Worm (Caenorhabditis elegans): ENCODE measurements around the gene srv-26.

- TF ChIP-seq flt-1 (GFP tag; IDR thresholded peaks at IDR 0.05) (no peak), ztf-29 (GFP tag; IDR thresholded peaks at IDR 0.05) (no peak), klf-2 (GFP tag; conservative IDR thresholded peaks at IDR 0.05) (no peak), med-1 (GFP tag; optimal IDR thresholded peaks at IDR 0.05; ENCODE audit: insufficient read depth) (no peak), ref-1 (GFP tag; conservative IDR thresholded peaks at IDR 0.05) (no peak), cog-1 (tag; optimal IDR thresholded peaks at IDR 0.05) (no peak), ztf-23 (GFP tag; IDR thresholded peaks at IDR 0.05) (no peak), tab-1 (GFP tag; IDR thresholded peaks at IDR 0.05) (no peak), T22C8.4 (GFP tag; IDR thresholded peaks at IDR 0.05) (no peak)
Observed at ce11 chrIV:6266499-6266898, 35.2 kb downstream of the srv-26 start, which contains the start of gene srv-29.
